Worm (Caenorhabditis elegans) whole organism, L1 larva: ENCODE measurements around the gene knl-1.

Experiments
- C04F5.9 ChIP-seq: sonication (generic microtip); optimal IDR thresholded peaks from 2 replicates; lab custom pipeline; 2016; ENCODE audit warnings: missing genetic modification characterization, missing compliant biosample characterization
- C16A3.4 ChIP-seq: fragments of 150-350 bp; optimal IDR thresholded peaks from 2 replicates; lab custom pipeline; 2014; ENCODE audit warnings: missing biosample characterization, missing genetic modification characterization
- blmp-1 ChIP-seq: fragments of 150-350 bp; optimal IDR thresholded peaks from 2 replicates; lab custom pipeline; 2014; ENCODE audit warnings: missing biosample characterization, missing genetic modification characterization
- ceh-63 ChIP-seq: fragments of 200-800 bp; sonication (Bioruptor generic); optimal IDR thresholded peaks from 2 replicates; lab custom pipeline; 2018; ENCODE audit warnings: mild to moderate bottlenecking, missing genetic modification characterization, missing compliant biosample characterization
- ceh-82 ChIP-seq, 3 experiments: fragments of 150-350 bp in 1 of 3; sonication (generic microtip) in 2 of 3; optimal IDR thresholded peaks; 2 replicates each; lab custom pipeline; 2014 to 2017; ENCODE audit warnings: missing biosample characterization in 3 of 3, missing genetic modification characterization in 3 of 3
- dsc-1 ChIP-seq: sonication (generic microtip); optimal IDR thresholded peaks from 2 replicates; lab custom pipeline; 2016; ENCODE audit warnings: mild to moderate bottlenecking, missing genetic modification characterization, missing compliant biosample characterization
- efl-1 ChIP-seq, 4 experiments: fragments of 150-350 bp; optimal IDR thresholded peaks in 3 of 4; peaks in 1 of 4; 1 replicate in 1 of 4; 2 replicates in 3 of 4; lab custom pipeline; 2014; ENCODE audit warnings: missing biosample characterization in 2 of 4, missing genetic modification characterization in 2 of 4, missing genetic modification reagents in 2 of 4
- egl-13 ChIP-seq: sonication (generic microtip); optimal IDR thresholded peaks from 2 replicates; lab custom pipeline; 2016; ENCODE audit warnings: missing genotype, missing genetic modification reagents, missing genetic modification characterization, missing compliant biosample characterization
- elt-2 ChIP-seq: sonication (generic microtip); optimal IDR thresholded peaks from 2 replicates; lab custom pipeline; 2016; ENCODE audit warnings: missing genetic modification characterization, mild to moderate bottlenecking, inconsistent platforms, missing compliant biosample characterization, missing genetic modification reagents
- elt-3 ChIP-seq, 6 experiments: fragments of 150-350 bp in 1 of 6; sonication (generic microtip); optimal IDR thresholded peaks; 2 replicates each; lab custom pipeline; 2017 to 2018; ENCODE audit warnings: missing biosample characterization in 6 of 6, missing genetic modification characterization in 6 of 6, inconsistent platforms in 1 of 6
- grh-1 ChIP-seq: fragments of 200-800 bp; sonication (Bioruptor generic); IDR thresholded peaks from 2 replicates; pipeline ENCODE4 v1.3.6; 2022; ENCODE audit warnings: missing genetic modification reagents, missing genetic modification characterization, missing compliant biosample characterization
- hpl-2 ChIP-seq: fragments of 150-350 bp; optimal IDR thresholded peaks from 2 replicates; lab custom pipeline; 2014; ENCODE audit warnings: missing biosample characterization, missing genetic modification reagents, missing genetic modification characterization
- jun-1 ChIP-seq: fragments of 150-350 bp; optimal IDR thresholded peaks from 2 replicates; lab custom pipeline; 2014; ENCODE audit warnings: missing biosample characterization, missing genetic modification reagents, missing genetic modification characterization
- lin-13 ChIP-seq: fragments of 150-350 bp; optimal IDR thresholded peaks from 2 replicates; lab custom pipeline; 2014; ENCODE audit warnings: missing biosample characterization, missing genetic modification reagents, missing genetic modification characterization
- lin-14 ChIP-seq: fragments of 200-800 bp; sonication (Bioruptor generic); optimal IDR thresholded peaks from 2 replicates; lab custom pipeline; 2018; ENCODE audit warnings: mild to moderate bottlenecking, missing genetic modification characterization, moderate library complexity, missing compliant biosample characterization
- lin-35 ChIP-seq, 2 experiments: fragments of 150-350 bp; optimal IDR thresholded peaks; 2 replicates each; lab custom pipeline; 2014; ENCODE audit warnings: missing biosample characterization in 2 of 2, missing genetic modification characterization in 2 of 2, missing genetic modification reagents in 2 of 2
- lsy-2 ChIP-seq, 2 experiments: fragments of 150-350 bp; optimal IDR thresholded peaks; 2 replicates each; lab custom pipeline; 2014; ENCODE audit warnings: missing biosample characterization in 2 of 2, missing genetic modification characterization in 2 of 2
- mab-9 ChIP-seq: fragments of 200-800 bp; sonication (Bioruptor generic); IDR thresholded peaks from 2 replicates; pipeline ENCODE4 v1.3.6; 2022; ENCODE audit warnings: missing genetic modification reagents, missing genetic modification characterization, missing compliant biosample characterization
- mep-1 ChIP-seq: fragments of 150-350 bp; optimal IDR thresholded peaks from 2 replicates; lab custom pipeline; 2014; ENCODE audit warnings: missing biosample characterization, missing genetic modification characterization
- nhr-237 ChIP-seq: fragments of 150-350 bp; optimal IDR thresholded peaks from 2 replicates; lab custom pipeline; 2014; ENCODE audit warnings: missing biosample characterization, missing genetic modification characterization
- nhr-71 ChIP-seq: sonication (generic microtip); optimal IDR thresholded peaks from 2 replicates; lab custom pipeline; 2016; ENCODE audit warnings: mild to moderate bottlenecking, missing genetic modification characterization, moderate library complexity, missing compliant biosample characterization
- pag-3 ChIP-seq: sonication (generic microtip); optimal IDR thresholded peaks from 2 replicates; lab custom pipeline; 2017; ENCODE audit warnings: missing genetic modification characterization, mild to moderate bottlenecking, missing compliant biosample characterization, antibody characterized with exemption, borderline replicate concordance; ENCODE audit not compliant: insufficient read depth
- pax-3 ChIP-seq: fragments of 200-800 bp; sonication (Bioruptor generic); optimal IDR thresholded peaks from 2 replicates; lab custom pipeline; 2018; ENCODE audit warnings: mild to moderate bottlenecking, missing genetic modification characterization, moderate library complexity, missing compliant biosample characterization
- pqm-1 ChIP-seq: sonication (generic microtip); optimal IDR thresholded peaks from 3 replicates; lab custom pipeline; 2017; ENCODE audit warnings: missing biosample characterization, missing genetic modification characterization
- rnt-1 ChIP-seq: sonication (generic microtip); optimal IDR thresholded peaks from 2 replicates; lab custom pipeline; 2016; ENCODE audit warnings: mild to moderate bottlenecking, missing genetic modification characterization, moderate library complexity, missing compliant biosample characterization
- sox-4 ChIP-seq: sonication (generic microtip); optimal IDR thresholded peaks from 2 replicates; lab custom pipeline; 2016; ENCODE audit warnings: missing genetic modification characterization, missing compliant biosample characterization
- sptf-1 ChIP-seq: fragments of 150-350 bp; optimal IDR thresholded peaks from 2 replicates; lab custom pipeline; 2014; ENCODE audit warnings: missing biosample characterization, missing genetic modification characterization
- tlp-1 ChIP-seq: fragments of 150-350 bp; optimal IDR thresholded peaks from 2 replicates; lab custom pipeline; 2014; ENCODE audit warnings: missing biosample characterization, missing genetic modification characterization
- unc-130 ChIP-seq: fragments of 150-350 bp; optimal IDR thresholded peaks from 2 replicates; lab custom pipeline; 2017; ENCODE audit warnings: missing biosample characterization, missing genetic modification characterization, inconsistent platforms
- unc-30 ChIP-seq: sonication (generic microtip); optimal IDR thresholded peaks from 2 replicates; lab custom pipeline; 2017; ENCODE audit warnings: missing biosample characterization, missing genetic modification characterization
- unc-62 ChIP-seq: fragments of 150-350 bp; optimal IDR thresholded peaks from 2 replicates; lab custom pipeline; 2014; ENCODE audit warnings: missing biosample characterization, missing genetic modification reagents, missing genetic modification characterization
- unc-86 ChIP-seq: sonication (generic microtip); optimal IDR thresholded peaks from 2 replicates; lab custom pipeline; 2016; ENCODE audit warnings: missing genetic modification characterization, missing compliant biosample characterization
- xbp-1 ChIP-seq: sonication (generic microtip); optimal IDR thresholded peaks from 2 replicates; lab custom pipeline; 2016; ENCODE audit warnings: missing genetic modification characterization, missing compliant biosample characterization
- ztf-11 ChIP-seq, 2 experiments: sonication (generic microtip); optimal IDR thresholded peaks; 2 replicates each; lab custom pipeline; 2016 to 2017; ENCODE audit warnings: missing genetic modification characterization in 2 of 2, missing biosample characterization in 1 of 2, missing compliant biosample characterization in 1 of 2

knl-1 gene

ce11 chrIII:8291268-8292032, 41.0 kb downstream of the knl-1 start:
- peak in 1 of 2 experiments; percentile 7 for TF ChIP-seq lsy-2 (tag; optimal IDR thresholded peaks at IDR 0.05; lab: Kevin White, UChicago)
- TF ChIP-seq lin-13 (GFP tag; lab: Kevin White, UChicago): no peak
- no peak for TF ChIP-seq C04F5.9
- TF ChIP-seq unc-86 (tag; lab: Kevin White, UChicago): no peak
- TF ChIP-seq tlp-1 (tag; lab: Kevin White, UChicago): peak; percentile 65
- TF ChIP-seq sptf-1 (tag; lab: Kevin White, UChicago): no peak
- peak; percentile 84 for TF ChIP-seq blmp-1
- peak in 1 of 2 experiments; percentile 29 for TF ChIP-seq lin-35 (GFP tag; optimal IDR thresholded peaks at IDR 0.05; lab: Kevin White, UChicago)
- no peak for TF ChIP-seq unc-62 (GFP tag; lab: Kevin White, UChicago)
- TF ChIP-seq pqm-1 (tag; lab: Kevin White, UChicago): peak; percentile 83
- peak; percentile 85 for TF ChIP-seq elt-2 (tag; lab: Kevin White, UChicago)
- no peak for TF ChIP-seq efl-1 (optimal IDR thresholded peaks at IDR 0.05; lab: Kevin White, UChicago)
- peak in 1 of 2 experiments; percentile 41 for TF ChIP-seq efl-1 (GFP tag; optimal IDR thresholded peaks at IDR 0.05 in 1 of 2; lab: Kevin White, UChicago)
- peak; percentile 23 for TF ChIP-seq mep-1 (tag; lab: Kevin White, UChicago)
- no peak for TF ChIP-seq xbp-1 (tag; lab: Kevin White, UChicago)
- no peak for TF ChIP-seq sox-4 (tag; lab: Kevin White, UChicago)
- no peak for TF ChIP-seq rnt-1 (tag; lab: Kevin White, UChicago)
- peak in 1 of 6 experiments; percentile 33 for TF ChIP-seq elt-3 (tag; optimal IDR thresholded peaks at IDR 0.05; lab: Kevin White, UChicago)
- TF ChIP-seq lin-14 (GFP tag; lab: Kevin White, UChicago): peak; percentile 12
- TF ChIP-seq jun-1 (tag; lab: Kevin White, UChicago): peak; percentile 23
- TF ChIP-seq ceh-63: no peak
- no peak for TF ChIP-seq pag-3 (tag; lab: Kevin White, UChicago)
- no peak for TF ChIP-seq nhr-237
- TF ChIP-seq egl-13 (tag; lab: Kevin White, UChicago): no peak

ce11 chrIII:8293260-8293659, 42.8 kb downstream of the knl-1 start:
- TF ChIP-seq mab-9 (GFP tag; lab: Robert Waterston, UW) (no peak), blmp-1 (peak; percentile 84)

ce11 chrIII:8298216-8298920, 47.9 kb downstream of the knl-1 start:
- TF ChIP-seq elt-2 (tag; lab: Kevin White, UChicago) (peak; percentile 8), C16A3.4 (no peak)

DNA sequence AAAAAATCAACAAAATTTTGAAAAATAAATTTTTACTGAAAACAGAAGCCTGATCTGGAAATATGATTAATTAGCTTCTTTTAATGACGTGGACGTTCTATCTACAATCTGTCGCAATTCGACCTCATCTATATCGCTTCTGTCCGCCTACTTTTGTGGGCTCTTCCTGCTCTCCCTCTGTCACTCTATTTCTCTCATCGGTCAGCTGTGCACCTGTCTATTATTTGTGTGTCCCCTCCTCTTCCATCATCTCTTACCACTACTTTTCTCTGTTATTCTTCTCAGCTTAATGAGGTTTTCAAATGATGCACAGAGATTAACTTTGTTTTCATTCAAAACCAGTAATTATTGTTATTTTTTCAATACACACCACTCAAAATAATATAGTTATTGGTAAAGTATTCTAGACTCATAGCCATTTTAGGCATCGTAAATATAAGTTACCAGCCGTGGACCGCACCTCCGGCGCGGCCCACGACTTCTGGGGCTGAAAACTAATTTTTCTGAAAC, 48.7 kb downstream of the knl-1 start:
- peak; percentile 36 for TF ChIP-seq dsc-1 (tag; lab: Kevin White, UChicago)
- TF ChIP-seq nhr-71 (tag; lab: Kevin White, UChicago): no peak

- TF ChIP-seq lin-14 (GFP tag; lab: Kevin White, UChicago): peak; percentile 8
- TF ChIP-seq hpl-2: no peak
- TF ChIP-seq ztf-11 (tag; optimal IDR thresholded peaks at IDR 0.05; lab: Kevin White, UChicago): no peak
- TF ChIP-seq lin-13 (GFP tag; lab: Kevin White, UChicago): no peak
- TF ChIP-seq unc-130 (tag; lab: Kevin White, UChicago): no peak
- no peak for TF ChIP-seq grh-1 (GFP tag; lab: Robert Waterston, UW)
- TF ChIP-seq mab-9 (GFP tag; lab: Robert Waterston, UW): no peak
- TF ChIP-seq unc-30 (tag; lab: Kevin White, UChicago): no peak
- TF ChIP-seq ceh-82 (tag; optimal IDR thresholded peaks at IDR 0.05; lab: Kevin White, UChicago): no peak
- TF ChIP-seq efl-1 (optimal IDR thresholded peaks at IDR 0.05; lab: Kevin White, UChicago): no peak
- TF ChIP-seq efl-1 (GFP tag; optimal IDR thresholded peaks at IDR 0.05 in 1 of 2; lab: Kevin White, UChicago): peak in 1 of 2 experiments; percentile 72
- peak; percentile 68 for TF ChIP-seq elt-2 (tag; lab: Kevin White, UChicago)
- TF ChIP-seq pax-3 (tag; lab: Kevin White, UChicago): no peak
These were observed 49.3 kb downstream of the knl-1 start for ce11 chrIII:8299734-8300133.
